Fruit fly (Drosophila melanogaster) whole organism: ENCODE results near the gene CG32486.

Source experiments
- CG8478 ChIP-seq: fragments of >200 bp; optimal IDR thresholded peaks from 2 replicates; lab custom pipeline; 2018; ENCODE audit warnings: inconsistent platforms
- Dll ChIP-seq: fragments of >200 bp; optimal IDR thresholded peaks from 2 replicates; lab custom pipeline; 2017
- EcR ChIP-seq, 2 experiments: fragments of >200 bp; optimal IDR thresholded peaks; 2 replicates each; lab custom pipeline; 2017; ENCODE audit warnings: missing biosample characterization in 2 of 2, missing genetic modification characterization in 2 of 2, missing genetic modification reagents in 2 of 2
- pan ChIP-seq: fragments of >200 bp; optimal IDR thresholded peaks from 2 replicates; lab custom pipeline; 2017
- psq ChIP-seq: fragments of >200 bp; optimal IDR thresholded peaks from 2 replicates; lab custom pipeline; 2017
- usp ChIP-seq: fragments of >200 bp; optimal IDR thresholded peaks from 2 replicates; lab custom pipeline; 2017; ENCODE audit warnings: missing biosample characterization, missing genetic modification characterization, mixed read lengths

CG32486 gene

DNA sequence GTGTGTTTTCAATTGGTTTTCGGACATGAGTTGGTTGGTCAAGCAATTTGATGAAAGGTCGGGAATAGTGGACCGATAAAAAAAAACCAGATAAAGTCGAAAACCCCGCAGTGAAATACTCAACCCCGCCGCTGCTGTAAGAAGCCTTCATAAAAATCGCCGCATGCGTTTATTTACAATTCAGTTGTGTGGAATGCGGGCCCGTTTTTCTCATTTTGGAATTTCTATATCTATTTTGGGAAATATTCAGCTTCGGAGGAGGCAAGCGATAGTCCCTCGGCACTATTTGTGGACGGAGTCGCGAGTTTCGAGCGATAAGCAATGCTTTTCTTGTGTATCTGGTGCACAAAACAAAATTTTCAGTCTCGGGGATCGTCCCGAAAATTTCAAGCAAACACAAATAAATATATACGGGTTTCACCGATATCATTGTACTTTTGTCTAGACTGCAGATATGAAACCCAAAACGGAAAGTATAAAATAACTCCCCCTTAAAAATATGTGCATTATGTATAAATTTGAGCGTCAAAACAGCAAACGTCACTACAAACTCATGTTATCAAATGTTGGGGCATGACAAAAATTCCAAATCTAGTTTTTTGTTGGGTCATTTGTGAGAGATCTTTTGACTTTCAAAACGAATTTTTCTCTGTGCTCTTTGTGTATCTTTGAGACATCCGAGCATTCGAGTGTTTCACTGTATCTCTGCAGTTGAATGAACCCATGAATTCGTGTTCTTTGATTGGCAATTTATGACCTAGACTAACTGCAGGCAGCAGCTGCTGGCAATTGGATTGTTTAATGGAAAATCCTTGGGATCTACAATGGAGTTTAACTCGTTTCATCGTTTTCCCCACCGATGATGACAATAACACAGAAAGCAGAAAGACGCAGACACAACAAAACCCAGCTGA lies 11.4 kb downstream of the CG32486 start:
- TF ChIP-seq EcR (GFP tag; optimal IDR thresholded peaks at IDR 0.05; lab: Kevin White, UChicago) (peak in 1 of 2 experiments; percentile 57), pan (lab: Kevin White, UChicago) (no peak), psq (lab: Kevin White, UChicago) (no peak)

DNA sequence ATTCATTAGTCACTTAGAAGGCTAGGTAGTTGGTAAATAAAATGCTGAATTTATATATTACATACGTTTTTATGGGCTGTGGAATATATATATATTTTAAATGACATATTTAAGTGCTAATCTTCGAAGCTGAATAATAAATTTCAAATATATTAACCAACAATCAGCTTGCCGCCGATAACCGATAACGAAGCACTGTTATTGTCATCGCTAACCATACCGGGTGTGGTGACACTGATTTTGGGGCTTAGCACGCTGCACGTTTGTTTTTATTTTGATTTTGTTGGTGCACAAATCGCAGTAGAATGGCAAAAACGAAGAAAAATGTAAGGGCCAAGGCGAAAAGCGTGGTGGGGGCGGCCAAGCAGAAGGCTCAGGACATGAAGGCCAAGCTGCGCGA lies 15.8 kb downstream of the CG32486 start, which contains the start of gene CG16753:
Gene CG16753 (plus strand): TSS at position 229 of the 400 bp plus-strand sequence.
- TF ChIP-seq psq (lab: Kevin White, UChicago), result no peak
- TF ChIP-seq CG8478 (lab: Kevin White, UChicago), result no peak
- no peak for TF ChIP-seq pan (lab: Kevin White, UChicago)
- TF ChIP-seq EcR (GFP tag; optimal IDR thresholded peaks at IDR 0.05; lab: Kevin White, UChicago), result no peak
- no peak for TF ChIP-seq usp (GFP tag; lab: Kevin White, UChicago)
- no peak for TF ChIP-seq Dll (lab: Kevin White, UChicago)

DNA sequence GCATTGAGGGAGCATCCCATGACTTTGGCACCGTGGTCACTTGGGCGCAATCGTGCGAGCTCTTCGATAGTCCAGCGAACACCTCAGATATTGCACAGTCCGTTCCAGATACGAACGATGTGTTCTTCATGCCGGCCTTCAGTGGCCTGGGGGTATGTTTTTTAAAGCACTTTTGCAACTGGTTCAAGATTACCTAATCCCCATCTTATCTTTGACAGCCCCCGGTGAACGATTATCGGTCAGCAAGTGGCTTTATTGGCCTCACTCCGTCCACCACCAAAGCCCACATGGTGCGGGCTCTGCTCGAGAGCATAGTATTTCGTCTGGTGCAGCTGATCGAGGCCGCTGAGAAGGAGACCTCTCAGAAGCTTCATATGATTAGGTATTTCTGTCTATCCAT lies 16.5 kb downstream of the CG32486 start:
- TF ChIP-seq EcR (GFP tag; optimal IDR thresholded peaks at IDR 0.05; lab: Kevin White, UChicago) (no peak), Dll (lab: Kevin White, UChicago) (no peak), usp (GFP tag; lab: Kevin White, UChicago) (no peak), CG8478 (lab: Kevin White, UChicago) (no peak), pan (lab: Kevin White, UChicago) (no peak), psq (lab: Kevin White, UChicago) (no peak)

DNA sequence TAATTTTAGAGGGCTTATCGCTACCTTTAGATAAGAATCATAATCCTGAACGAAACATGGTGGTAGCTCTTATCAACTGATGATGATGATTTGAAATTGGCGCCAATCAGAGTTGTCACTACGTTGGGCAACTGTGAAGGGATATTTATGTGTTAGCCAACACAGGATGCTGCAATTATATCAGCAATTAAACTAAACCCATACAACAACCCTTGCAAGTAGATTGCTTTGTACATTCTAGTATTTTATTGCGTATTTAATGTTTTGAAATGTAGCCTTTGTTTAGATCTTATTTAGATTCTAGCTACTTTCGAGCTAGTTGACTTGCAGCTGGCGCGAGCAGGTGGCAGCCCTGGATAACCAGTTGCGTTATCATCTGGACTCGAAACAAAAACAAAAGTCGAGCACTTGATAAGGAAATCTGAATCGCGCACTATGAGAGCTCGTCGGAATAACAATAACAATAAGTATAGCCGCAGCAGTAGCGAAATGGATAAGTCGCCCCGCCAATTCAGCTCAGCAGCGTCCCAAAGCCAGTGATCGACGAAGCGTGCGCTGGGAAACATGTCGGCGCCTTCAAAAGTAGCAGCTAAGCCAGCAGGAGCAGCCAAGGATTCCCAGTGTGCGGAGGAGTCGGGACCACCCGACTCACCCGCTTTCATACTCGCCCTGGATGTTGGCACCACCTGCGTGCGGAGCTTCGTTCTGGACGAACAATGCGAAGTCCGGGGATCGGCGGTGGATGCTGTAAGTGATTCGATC lies 18.3 kb downstream of the CG32486 start, which contains the start of gene CG1271:
Gene CG1271 (plus strand): TSS at position 405 of the 762 bp plus-strand sequence.
- TF ChIP-seq EcR (GFP tag; optimal IDR thresholded peaks at IDR 0.05; lab: Kevin White, UChicago) (no peak), pan (lab: Kevin White, UChicago) (no peak), psq (lab: Kevin White, UChicago) (no peak), Dll (lab: Kevin White, UChicago) (no peak), CG8478 (lab: Kevin White, UChicago) (no peak), usp (GFP tag; lab: Kevin White, UChicago) (no peak)

DNA sequence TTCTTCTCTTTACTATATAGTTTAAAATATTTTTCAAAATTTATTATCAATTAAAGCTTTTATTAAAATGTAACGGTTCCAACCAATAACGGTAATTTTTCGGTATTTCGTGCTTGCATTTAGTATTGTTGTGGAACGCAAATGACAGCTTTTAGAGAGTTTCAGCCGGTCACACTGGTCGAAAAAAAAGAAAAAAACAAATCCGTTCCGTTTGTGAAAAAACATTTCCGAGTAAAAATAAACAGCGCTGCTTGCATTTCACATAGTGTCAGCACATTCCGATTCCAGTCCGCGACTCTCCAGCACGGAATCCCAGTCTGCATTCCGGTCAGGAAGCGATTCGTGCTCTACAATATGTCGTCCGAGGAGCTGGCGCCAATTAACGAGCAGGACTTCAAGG lies 20.5 kb downstream of the CG32486 start, which contains the start of gene CG32485:
Gene CG32485 (plus strand): TSS at position 139 of the 400 bp plus-strand sequence.
- no peak for TF ChIP-seq usp (GFP tag; lab: Kevin White, UChicago)
- no peak for TF ChIP-seq psq (lab: Kevin White, UChicago)
- TF ChIP-seq pan (lab: Kevin White, UChicago), result no peak
- no peak for TF ChIP-seq Dll (lab: Kevin White, UChicago)
- TF ChIP-seq CG8478 (lab: Kevin White, UChicago), result no peak
- no peak for TF ChIP-seq EcR (GFP tag; optimal IDR thresholded peaks at IDR 0.05; lab: Kevin White, UChicago)

DNA sequence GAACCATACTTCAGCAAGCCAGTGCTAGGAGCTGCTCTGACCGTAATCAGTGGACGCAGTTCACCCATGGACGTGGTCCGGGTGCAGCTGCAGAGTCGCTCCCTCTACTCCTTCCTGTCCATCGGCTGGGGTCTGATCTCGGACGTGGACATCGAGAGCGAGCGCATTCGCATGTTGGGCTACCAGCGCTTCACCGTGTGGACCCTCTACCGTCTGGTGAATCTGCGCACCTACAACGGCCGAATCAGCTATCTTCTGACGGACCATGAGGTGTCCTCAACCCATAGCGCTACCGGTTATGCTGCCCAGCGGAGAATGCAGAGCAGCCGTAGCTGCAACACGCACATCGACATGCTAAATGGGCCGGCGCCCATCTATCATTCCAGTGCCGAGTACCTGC lies 22.0 kb downstream of the CG32486 start:
- no peak for TF ChIP-seq EcR (GFP tag; optimal IDR thresholded peaks at IDR 0.05; lab: Kevin White, UChicago)
- TF ChIP-seq psq (lab: Kevin White, UChicago), result no peak
- no peak for TF ChIP-seq pan (lab: Kevin White, UChicago)

DNA sequence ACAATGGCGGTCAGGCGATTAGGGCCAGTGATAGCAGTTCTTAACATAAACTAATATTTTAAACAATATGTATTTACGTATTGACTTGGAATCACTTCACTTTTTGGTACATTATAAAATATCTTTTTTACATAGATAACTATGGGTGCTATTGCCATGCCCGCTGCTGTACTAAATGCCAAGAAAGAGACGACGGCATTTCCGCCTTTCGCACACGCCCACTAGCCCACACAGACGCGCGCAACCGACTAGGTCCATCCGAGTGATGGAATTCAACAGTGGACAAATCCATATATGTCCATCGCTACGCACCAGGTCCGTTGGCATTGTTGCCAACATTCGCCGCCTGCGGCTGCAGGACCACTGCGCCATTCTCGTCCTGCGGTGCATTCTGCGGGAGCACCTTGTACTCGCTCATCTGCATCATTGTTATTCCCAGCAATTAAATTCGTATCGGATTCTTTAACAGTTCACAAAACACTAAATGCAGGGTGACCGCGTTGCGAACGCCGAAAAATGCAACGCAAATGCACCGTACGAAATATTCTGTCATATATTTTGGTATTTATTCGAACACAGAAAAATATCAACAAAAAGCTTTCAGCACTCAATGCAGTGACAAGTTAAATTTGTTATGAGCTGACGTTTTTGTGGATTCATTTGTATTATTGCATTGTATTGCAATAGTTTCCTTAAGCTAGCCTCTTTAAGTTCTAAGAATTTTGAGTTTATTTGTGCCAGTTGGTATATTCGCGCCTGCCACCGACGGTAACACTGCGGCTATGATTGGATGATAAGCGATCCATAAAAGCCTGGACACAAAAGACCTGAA lies 24.1 kb downstream of the CG32486 start, which contains the start of the genes scramb2 and Sk2:
Gene scramb2 (minus strand): TSS at position 488 of the 832 bp plus-strand sequence.
Gene Sk2 (plus strand): TSS at position 763 of the 832 bp plus-strand sequence.
- TF ChIP-seq pan (lab: Kevin White, UChicago), result no peak
- no peak for TF ChIP-seq psq (lab: Kevin White, UChicago)
- TF ChIP-seq EcR (GFP tag; optimal IDR thresholded peaks at IDR 0.05; lab: Kevin White, UChicago), result no peak
- no peak for TF ChIP-seq CG8478 (lab: Kevin White, UChicago)
- no peak for TF ChIP-seq usp (GFP tag; lab: Kevin White, UChicago)
- peak; percentile 52 for TF ChIP-seq Dll (lab: Kevin White, UChicago)

DNA sequence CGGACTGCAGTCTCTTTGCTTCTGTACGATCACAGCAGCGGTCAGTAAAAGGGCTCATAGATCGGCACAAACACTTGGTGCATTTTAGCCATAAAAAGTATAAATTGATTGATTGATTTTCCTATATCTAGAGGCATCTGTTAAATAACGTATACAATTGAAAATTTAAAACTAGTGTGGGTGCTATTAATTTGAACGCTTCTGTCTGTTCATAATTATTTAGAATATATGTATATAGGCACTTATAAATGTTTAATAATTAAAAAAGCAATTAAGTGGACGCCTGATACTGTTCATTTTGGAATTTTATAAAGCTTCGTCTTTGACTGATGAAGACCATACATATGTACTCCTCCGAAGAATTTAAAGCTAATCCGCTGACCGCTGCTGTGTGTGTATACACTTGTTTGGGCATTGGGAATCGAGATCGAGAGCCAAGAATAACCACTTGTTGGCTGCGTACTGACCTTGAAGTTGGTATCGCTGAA lies 25.3 kb downstream of the CG32486 start:
- TF ChIP-seq pan (lab: Kevin White, UChicago), result no peak
- TF ChIP-seq Dll (lab: Kevin White, UChicago), result no peak
- no peak for TF ChIP-seq usp (GFP tag; lab: Kevin White, UChicago)
- no peak for TF ChIP-seq psq (lab: Kevin White, UChicago)
- no peak for TF ChIP-seq CG8478 (lab: Kevin White, UChicago)
- TF ChIP-seq EcR (GFP tag; optimal IDR thresholded peaks at IDR 0.05; lab: Kevin White, UChicago), result no peak

DNA sequence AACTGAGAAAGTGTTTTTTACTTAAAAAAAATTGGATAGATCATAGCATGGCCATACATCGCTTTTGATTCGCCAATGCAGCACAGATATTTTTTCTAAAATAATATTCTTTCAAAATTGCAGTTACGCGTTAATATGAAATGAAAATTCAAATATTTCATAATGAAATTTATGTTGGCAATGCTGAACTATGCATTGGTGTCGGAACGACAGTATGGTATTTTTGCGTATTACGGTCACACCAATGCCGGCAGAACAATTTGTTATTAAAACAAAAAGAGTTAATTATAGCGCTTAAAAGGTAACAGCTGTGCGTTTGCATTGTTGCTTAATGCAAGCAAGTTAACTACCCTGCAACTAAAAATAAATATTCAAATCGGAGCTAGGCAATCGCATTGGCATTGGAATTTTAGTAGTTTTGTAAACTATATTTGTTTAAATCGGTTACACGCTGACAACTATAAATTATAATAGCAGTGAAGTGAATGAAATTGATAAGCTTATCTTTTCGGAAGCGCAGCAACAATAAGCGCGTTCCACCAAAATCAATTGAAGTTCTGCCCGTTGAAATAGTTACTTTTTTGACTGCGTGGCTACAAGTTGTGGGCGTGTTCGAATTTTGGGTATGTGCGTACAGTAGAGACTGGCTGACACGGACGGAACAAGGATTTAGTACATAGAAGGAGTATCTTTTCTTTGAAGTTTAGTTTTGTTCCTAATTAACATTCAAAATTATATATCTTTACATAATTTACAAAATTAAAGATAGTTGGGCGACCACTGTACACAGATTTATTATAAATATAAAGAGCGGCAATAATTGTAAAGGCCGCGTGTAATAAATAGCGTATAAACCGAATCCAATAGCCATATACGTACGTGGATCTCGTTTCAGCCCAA lies 28.2 kb downstream of the CG32486 start, which contains the start of gene Prx4:
Gene Prx4 (plus strand): TSS at position 210 of the 900 bp plus-strand sequence.
- TF ChIP-seq EcR (GFP tag; optimal IDR thresholded peaks at IDR 0.05; lab: Kevin White, UChicago) (no peak), usp (GFP tag; lab: Kevin White, UChicago) (no peak), Dll (lab: Kevin White, UChicago) (no peak), pan (lab: Kevin White, UChicago) (no peak), CG8478 (lab: Kevin White, UChicago) (no peak)
